Worm (Caenorhabditis elegans) whole organism, L1 larva: Measurements from ENCODE around the gene nhr-171.

Experiments used
- ama-1 ChIP-seq: fragments of 150-350 bp; optimal IDR thresholded peaks from 2 replicates; lab custom pipeline; 2014
- lsy-2 ChIP-seq, 2 experiments: fragments of 150-350 bp; optimal IDR thresholded peaks; 2 replicates each; lab custom pipeline; 2014; ENCODE audit warnings: missing biosample characterization in 2 of 2, missing genetic modification characterization in 2 of 2
- mep-1 ChIP-seq: fragments of 150-350 bp; optimal IDR thresholded peaks from 2 replicates; lab custom pipeline; 2014; ENCODE audit warnings: missing biosample characterization, missing genetic modification characterization
- nhr-11 ChIP-seq: fragments of 150-350 bp; optimal IDR thresholded peaks from 2 replicates; lab custom pipeline; 2014; ENCODE audit warnings: missing biosample characterization, missing genetic modification characterization
- nhr-47 ChIP-seq: sonication (generic microtip); optimal IDR thresholded peaks from 2 replicates; lab custom pipeline; 2016; ENCODE audit warnings: mild to moderate bottlenecking, missing genetic modification characterization, moderate library complexity, missing compliant biosample characterization
- nhr-77 ChIP-seq: fragments of 150-350 bp; optimal IDR thresholded peaks from 2 replicates; lab custom pipeline; 2014; ENCODE audit warnings: missing biosample characterization, missing genetic modification characterization
- skn-1 ChIP-seq: fragments of 150-350 bp; optimal IDR thresholded peaks from 2 replicates; lab custom pipeline; 2014; ENCODE audit warnings: missing biosample characterization, missing genetic modification characterization
- vab-15 ChIP-seq: sonication (generic microtip); optimal IDR thresholded peaks from 2 replicates; lab custom pipeline; 2017; ENCODE audit warnings: missing genotype, mild to moderate bottlenecking, missing genetic modification characterization, missing compliant biosample characterization
- ztf-11 ChIP-seq, 2 experiments: sonication (generic microtip); optimal IDR thresholded peaks; 2 replicates each; lab custom pipeline; 2016 to 2017; ENCODE audit warnings: missing genetic modification characterization in 2 of 2, missing biosample characterization in 1 of 2, missing compliant biosample characterization in 1 of 2

ce11 chrV:7487518-7487917, 24.0 kb upstream of the nhr-171 start, which contains the start of gene srbc-7:
- TF ChIP-seq ama-1 (lab: Kevin White, UChicago): no peak
- TF ChIP-seq skn-1: no peak
- TF ChIP-seq nhr-47: no peak
- TF ChIP-seq lsy-2 (tag; optimal IDR thresholded peaks at IDR 0.05; lab: Kevin White, UChicago): no peak
- TF ChIP-seq nhr-11 (tag; lab: Kevin White, UChicago): no peak
- TF ChIP-seq nhr-77 (tag; lab: Kevin White, UChicago): no peak
- TF ChIP-seq vab-15 (tag; lab: Kevin White, UChicago): no peak
- no peak for TF ChIP-seq mep-1 (tag; lab: Kevin White, UChicago)
- TF ChIP-seq ztf-11 (tag; optimal IDR thresholded peaks at IDR 0.05; lab: Kevin White, UChicago): no peak
